Worm (Caenorhabditis elegans): ENCODE measurements around the gene gsto-3.

The gsto-3 gene

DNA sequence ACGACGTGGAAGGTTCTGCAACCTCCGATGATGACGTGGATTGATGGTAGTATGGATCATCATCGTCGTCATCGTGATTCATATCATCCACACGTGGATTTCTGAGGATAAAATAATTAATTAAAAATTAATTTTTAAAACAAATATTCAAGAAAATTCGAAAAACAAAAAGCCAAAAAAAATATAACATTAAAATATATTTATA, 38.1 kb downstream of the gsto-3 start, which contains the start of gene Y50D7A.8:
Gene Y50D7A.8 (minus strand): TSS at position 101 of the 205 bp plus-strand sequence.
- TF ChIP-seq egl-13 (tag; optimal IDR thresholded peaks at IDR 0.05), result no peak
- TF ChIP-seq unc-130 (tag; optimal IDR thresholded peaks at IDR 0.05), result no peak

All from whole organism, L1 larva.